Fruit fly (Drosophila melanogaster) whole organism, embryonic: ENCODE data around the gene Syx8.
A peak's percentile ranks its signal among the peaks of the same experiment; 100 is the strongest.

Experiments used
- Ada2b ChIP-seq: fragments of 200-800 bp; sonication (Bioruptor generic); IDR thresholded peaks from 2 replicates; pipeline ENCODE4 v1.3.6; 2022; ENCODE audit warnings: missing biosample characterization, missing genetic modification characterization
- Atf-2 ChIP-seq: fragments of 200-800 bp; sonication (Bioruptor generic); optimal IDR thresholded peaks from 2 replicates; lab custom pipeline; 2016; ENCODE audit warnings: missing biosample characterization, missing genetic modification characterization
- Atf3 ChIP-seq: fragments of 200-800 bp; sonication (Bioruptor generic); optimal IDR thresholded peaks from 3 replicates; lab custom pipeline; 2016; ENCODE audit warnings: missing biosample characterization, missing genetic modification characterization
- CG11696 ChIP-seq: fragments of 200-800 bp; sonication (Bioruptor generic); IDR thresholded peaks from 2 replicates; pipeline ENCODE4 v1.3.6; 2022; ENCODE audit warnings: missing biosample characterization, missing genetic modification characterization
- CG12104 ChIP-seq: fragments of 200-800 bp; sonication (Bioruptor generic); optimal IDR thresholded peaks from 3 replicates; lab custom pipeline; 2016; ENCODE audit warnings: missing biosample characterization, missing genetic modification characterization
- CG13894 ChIP-seq: fragments of 200-800 bp; sonication (Bioruptor generic); optimal IDR thresholded peaks from 3 replicates; lab custom pipeline; 2018; ENCODE audit warnings: missing biosample characterization, mild to moderate bottlenecking, missing genetic modification characterization, moderate library complexity
- CG15269 ChIP-seq: fragments of 200-800 bp; sonication (Bioruptor generic); optimal IDR thresholded peaks from 2 replicates; lab custom pipeline; 2018; ENCODE audit warnings: missing biosample characterization, mild to moderate bottlenecking, missing genetic modification characterization, moderate library complexity
- CG16779 ChIP-seq: fragments of 200-800 bp; sonication (Bioruptor generic); IDR thresholded peaks from 2 replicates; pipeline ENCODE4 v1.3.6; 2022; ENCODE audit warnings: missing biosample characterization, missing genetic modification characterization
- CG16863 ChIP-seq: fragments of 200-800 bp; sonication (Bioruptor generic); optimal IDR thresholded peaks from 3 replicates; lab custom pipeline; 2016; ENCODE audit warnings: missing biosample characterization, missing genetic modification characterization
- CG17385 ChIP-seq: fragments of 200-800 bp; sonication (Bioruptor generic); optimal IDR thresholded peaks from 3 replicates; lab custom pipeline; 2018; ENCODE audit warnings: missing biosample characterization, mild to moderate bottlenecking, missing genetic modification characterization
- CG2129 ChIP-seq: fragments of 200-800 bp; sonication (Bioruptor generic); IDR thresholded peaks from 2 replicates; pipeline ENCODE4 v1.3.6; 2022; ENCODE audit warnings: missing biosample characterization, missing genetic modification characterization; ENCODE audit not compliant: partially characterized antibody
- CG2712 ChIP-seq: fragments of 200-800 bp; optimal IDR thresholded peaks from 3 replicates; lab custom pipeline; 2019; ENCODE audit warnings: missing biosample characterization, mild to moderate bottlenecking, missing genetic modification characterization, moderate library complexity
- CG30020 ChIP-seq: fragments of 200-800 bp; optimal IDR thresholded peaks from 2 replicates; lab custom pipeline; 2019; ENCODE audit warnings: missing biosample characterization, mild to moderate bottlenecking, missing genetic modification characterization, moderate library complexity
- CG30431 ChIP-seq: fragments of 200-800 bp; sonication (Bioruptor generic); optimal IDR thresholded peaks from 2 replicates; lab custom pipeline; 2017; ENCODE audit warnings: missing biosample characterization, missing genetic modification characterization
- CG31388 ChIP-seq: fragments of 200-800 bp; sonication (Bioruptor generic); optimal IDR thresholded peaks from 2 replicates; lab custom pipeline; 2016; ENCODE audit warnings: missing biosample characterization, missing genetic modification characterization
- CG32767 ChIP-seq: fragments of 200-800 bp; sonication (Bioruptor generic); IDR thresholded peaks from 2 replicates; pipeline ENCODE4 v1.3.6; 2022; ENCODE audit warnings: missing biosample characterization, missing genetic modification characterization
- CG3407 ChIP-seq: fragments of 200-800 bp; sonication (Bioruptor generic); optimal IDR thresholded peaks from 2 replicates; lab custom pipeline; 2018; ENCODE audit warnings: missing biosample characterization, mild to moderate bottlenecking, missing genetic modification characterization
- CG34422 ChIP-seq: fragments of 200-800 bp; sonication (Bioruptor generic); IDR thresholded peaks from 3 replicates; pipeline ENCODE4 v1.3.6; 2022; ENCODE audit warnings: missing biosample characterization, missing genetic modification characterization
- CG6175 ChIP-seq: fragments of 200-800 bp; sonication (Bioruptor generic); IDR thresholded peaks from 3 replicates; pipeline ENCODE4 v1.3.6; 2022; ENCODE audit warnings: missing biosample characterization, missing genetic modification characterization
- CG7786 ChIP-seq: fragments of 200-800 bp; sonication (Bioruptor generic); optimal IDR thresholded peaks from 2 replicates; lab custom pipeline; 2016; ENCODE audit warnings: missing biosample characterization, missing genetic modification characterization
- CG8281 ChIP-seq: fragments of 200-800 bp; sonication (Bioruptor generic); optimal IDR thresholded peaks from 2 replicates; lab custom pipeline; 2018; ENCODE audit warnings: missing biosample characterization, mild to moderate bottlenecking, missing genetic modification characterization, moderate library complexity
- CG8359 ChIP-seq: fragments of 200-800 bp; sonication (Bioruptor generic); optimal IDR thresholded peaks from 2 replicates; lab custom pipeline; 2017; ENCODE audit warnings: missing biosample characterization, mild to moderate bottlenecking, missing genetic modification characterization, borderline replicate concordance
- CG8478 ChIP-seq: fragments of >200 bp; optimal IDR thresholded peaks from 2 replicates; lab custom pipeline; 2018
- HLH54F ChIP-seq: fragments of 200-800 bp; sonication (Bioruptor generic); optimal IDR thresholded peaks from 3 replicates; lab custom pipeline; 2016; ENCODE audit warnings: missing biosample characterization, missing genetic modification characterization
- HmgD ChIP-seq: fragments of 200-800 bp; sonication (Bioruptor generic); optimal IDR thresholded peaks from 3 replicates; lab custom pipeline; 2016; ENCODE audit warnings: missing biosample characterization, missing genetic modification characterization
- Kr ChIP-seq: fragments of 200-800 bp; sonication (Bioruptor generic); optimal IDR thresholded peaks from 2 replicates; lab custom pipeline; 2017; ENCODE audit warnings: missing biosample characterization, mild to moderate bottlenecking, missing genetic modification characterization
- Meics ChIP-seq: fragments of 200-800 bp; sonication (Bioruptor generic); optimal IDR thresholded peaks from 2 replicates; lab custom pipeline; 2017; ENCODE audit warnings: missing biosample characterization, mild to moderate bottlenecking, missing genetic modification characterization
- Oaz ChIP-seq: fragments of 200-800 bp; sonication (Bioruptor generic); IDR thresholded peaks from 2 replicates; pipeline ENCODE4 v1.3.6; 2022; ENCODE audit warnings: missing biosample characterization, missing genetic modification characterization
- Pdp1 ChIP-seq, 2 experiments: fragments of 200-800 bp; sonication (Bioruptor generic); optimal IDR thresholded peaks; 3 replicates each; lab custom pipeline; 2016; ENCODE audit warnings: missing biosample characterization in 2 of 2, missing genetic modification characterization in 2 of 2, mild to moderate bottlenecking in 1 of 2, moderate library complexity in 1 of 2
- Poxn ChIP-seq: fragments of 200-800 bp; sonication (Bioruptor generic); IDR thresholded peaks from 2 replicates; pipeline ENCODE4 v1.3.6; 2022; ENCODE audit warnings: missing biosample characterization, missing genetic modification characterization
- Trl ChIP-seq, 3 experiments: fragments of >200 bp in 2 of 3; fragments of 200-800 bp in 1 of 3; sonication (Bioruptor generic) in 1 of 3; optimal IDR thresholded peaks; 2 replicates in 1 of 3; 3 replicates in 2 of 3; lab custom pipeline; 2016 to 2017; ENCODE audit warnings: missing biosample characterization in 1 of 3, missing genetic modification characterization in 1 of 3
- ato ChIP-seq: fragments of 200-800 bp; sonication (Bioruptor generic); IDR thresholded peaks from 2 replicates; pipeline ENCODE4 v1.3.6; 2022; ENCODE audit warnings: missing biosample characterization, missing genetic modification characterization; ENCODE audit not compliant: partially characterized antibody
- az2 ChIP-seq: fragments of 200-800 bp; sonication (Bioruptor generic); optimal IDR thresholded peaks from 3 replicates; lab custom pipeline; 2016; ENCODE audit warnings: missing biosample characterization, missing genetic modification characterization
- crc ChIP-seq: fragments of 200-800 bp; sonication (Bioruptor generic); optimal IDR thresholded peaks from 2 replicates; lab custom pipeline; 2016; ENCODE audit warnings: missing biosample characterization, missing genetic modification characterization
- dm ChIP-seq: fragments of 200-800 bp; sonication (Bioruptor generic); optimal IDR thresholded peaks from 3 replicates; lab custom pipeline; 2016; ENCODE audit warnings: missing biosample characterization, missing genetic modification characterization
- dpn ChIP-seq, 2 experiments: fragments of 200-800 bp; sonication (Bioruptor generic); optimal IDR thresholded peaks; 3 replicates each; lab custom pipeline; 2016; ENCODE audit warnings: missing biosample characterization in 2 of 2, missing genetic modification characterization in 2 of 2
- emc ChIP-seq: fragments of 200-800 bp; sonication (Bioruptor generic); optimal IDR thresholded peaks from 2 replicates; lab custom pipeline; 2016; ENCODE audit warnings: missing biosample characterization, missing genetic modification characterization
- en ChIP-seq: fragments of 200-800 bp; sonication (Bioruptor generic); optimal IDR thresholded peaks from 2 replicates; lab custom pipeline; 2016; ENCODE audit warnings: missing biosample characterization, missing genetic modification characterization
- gcm ChIP-seq: fragments of 200-800 bp; sonication (Bioruptor generic); optimal IDR thresholded peaks from 2 replicates; lab custom pipeline; 2019; ENCODE audit warnings: missing biosample characterization, mild to moderate bottlenecking, missing genetic modification characterization, moderate library complexity
- gsb-n ChIP-seq: fragments of 200-800 bp; sonication (Bioruptor generic); optimal IDR thresholded peaks from 3 replicates; lab custom pipeline; 2018; ENCODE audit warnings: missing biosample characterization, mild to moderate bottlenecking, missing genetic modification characterization
- hkb ChIP-seq, 2 experiments: fragments of 200-800 bp in 1 of 2; fragments of >200 bp in 1 of 2; sonication (Bioruptor generic) in 1 of 2; IDR thresholded peaks in 1 of 2; optimal IDR thresholded peaks in 1 of 2; 2 replicates each; pipeline versions ENCODE4 v1.3.6 to Lab custom; 2017 to 2022; ENCODE audit warnings: missing biosample characterization in 1 of 2, missing genetic modification characterization in 1 of 2
- lilli ChIP-seq: fragments of 200-800 bp; sonication (Bioruptor generic); optimal IDR thresholded peaks from 3 replicates; lab custom pipeline; 2016; ENCODE audit warnings: missing biosample characterization, missing genetic modification characterization
- pfk ChIP-seq: fragments of 200-800 bp; sonication (Bioruptor generic); optimal IDR thresholded peaks from 2 replicates; lab custom pipeline; 2018; ENCODE audit warnings: missing biosample characterization, mild to moderate bottlenecking, missing genetic modification characterization, moderate library complexity
- ro ChIP-seq: fragments of 200-800 bp; sonication (Bioruptor generic); IDR thresholded peaks from 2 replicates; pipeline ENCODE4 v1.3.6; 2022; ENCODE audit warnings: missing biosample characterization, missing genetic modification characterization
- row ChIP-seq: fragments of 200-800 bp; sonication (Bioruptor generic); IDR thresholded peaks from 3 replicates; pipeline ENCODE4 v1.3.6; 2022; ENCODE audit warnings: missing biosample characterization, missing genetic modification characterization
- sd ChIP-seq: fragments of 200-800 bp; sonication (Bioruptor generic); optimal IDR thresholded peaks from 3 replicates; lab custom pipeline; 2018; ENCODE audit warnings: missing biosample characterization, mild to moderate bottlenecking, missing genetic modification characterization, moderate library complexity
- sna ChIP-seq: fragments of 200-800 bp; sonication (Bioruptor generic); IDR thresholded peaks from 2 replicates; pipeline ENCODE4 v1.3.6; 2022; ENCODE audit warnings: missing biosample characterization, missing genetic modification characterization; ENCODE audit not compliant: partially characterized antibody
- ssp ChIP-seq: fragments of 200-800 bp; sonication (Bioruptor generic); IDR thresholded peaks from 2 replicates; pipeline ENCODE4 v1.3.6; 2022; ENCODE audit warnings: missing biosample characterization, missing genetic modification characterization
- stc ChIP-seq: fragments of 200-800 bp; sonication (Bioruptor generic); IDR thresholded peaks from 2 replicates; pipeline ENCODE4 v1.3.6; 2022; ENCODE audit warnings: missing biosample characterization, missing genetic modification characterization
- tup ChIP-seq: fragments of 200-800 bp; sonication (Bioruptor generic); optimal IDR thresholded peaks from 2 replicates; lab custom pipeline; 2016; ENCODE audit warnings: missing biosample characterization, mild to moderate bottlenecking, missing genetic modification characterization, moderate library complexity
- wdn ChIP-seq: fragments of 200-800 bp; sonication (Bioruptor generic); IDR thresholded peaks from 2 replicates; pipeline ENCODE4 v1.3.6; 2022; ENCODE audit warnings: missing biosample characterization, missing genetic modification characterization

Syx8 gene

DNA sequence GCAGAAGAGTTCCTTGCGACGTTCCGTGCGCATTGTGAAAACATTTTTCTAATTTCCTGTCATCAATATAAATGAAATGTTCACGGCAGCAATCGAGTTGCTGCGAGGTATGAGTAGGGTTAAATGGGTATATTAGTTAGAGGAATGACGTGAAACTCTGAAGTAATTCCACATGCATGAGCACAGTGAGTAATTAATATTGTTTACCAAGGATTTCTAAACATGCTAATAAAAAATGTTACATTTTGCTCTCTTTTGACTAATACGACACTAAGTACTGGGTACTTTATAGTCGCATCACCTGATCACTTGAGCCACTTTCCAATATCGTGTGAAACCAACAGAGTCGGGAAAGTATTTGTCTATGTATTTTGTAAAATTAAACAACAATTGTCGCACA is 42.6 kb downstream of the Syx8 start (continued):
- TF ChIP-seq CG12104 (GFP tag; lab: Kevin White, UChicago) (no peak), Trl (optimal IDR thresholded peaks at IDR 0.05; lab: Kevin White, UChicago) (no peak), Trl (GFP tag; optimal IDR thresholded peaks at IDR 0.05; lab: Kevin White, UChicago) (peak; percentile 22), Poxn (GFP tag; lab: Robert Waterston, UW) (no peak), ssp (GFP tag; lab: Robert Waterston, UW) (no peak), sna (GFP tag; lab: Robert Waterston, UW) (no peak), Oaz (GFP tag; lab: Robert Waterston, UW) (peak; percentile 18; the same call in 1 of the 2 replicates), ato (no peak), CG16863 (GFP tag; lab: Kevin White, UChicago) (peak; percentile 48), dpn (GFP tag; optimal IDR thresholded peaks at IDR 0.05; lab: Kevin White, UChicago) (peak in 1 of 2 experiments; percentile 63), CG6175 (GFP tag; lab: Robert Waterston, UW) (no peak), en (GFP tag; lab: Kevin White, UChicago) (no peak), CG8359 (GFP tag; lab: Kevin White, UChicago) (no peak), row (GFP tag; lab: Robert Waterston, UW) (no peak), az2 (GFP tag; lab: Kevin White, UChicago) (peak; percentile 46), HmgD (no peak), CG16779 (GFP tag; lab: Robert Waterston, UW) (no peak), HLH54F (GFP tag; lab: Kevin White, UChicago) (no peak), Pdp1 (GFP tag; optimal IDR thresholded peaks at IDR 0.05; lab: Kevin White, UChicago) (peak in 1 of 2 experiments; percentile 28), CG30020 (tag; lab: Kevin White, UChicago) (no peak), dm (GFP tag; lab: Kevin White, UChicago) (no peak), Meics (GFP tag; lab: Kevin White, UChicago) (peak; percentile 15), tup (GFP tag; lab: Kevin White, UChicago) (no peak), Ada2b (0 out of 2 replicates have a peak, but pooled peaks have one; percentile 18), lilli (GFP tag; lab: Kevin White, UChicago) (peak; percentile 47), hkb (optimal IDR thresholded peaks at IDR 0.05; lab: Kevin White, UChicago) (no peak), hkb (GFP tag; IDR thresholded peaks at IDR 0.05; lab: Robert Waterston, UW) (no peak), CG2129 (GFP tag; lab: Robert Waterston, UW) (no peak), CG3407 (GFP tag; lab: Kevin White, UChicago) (peak; percentile 15), CG17385 (GFP tag; lab: Kevin White, UChicago) (peak; percentile 18), stc (GFP tag; lab: Robert Waterston, UW) (no peak), CG8478 (lab: Kevin White, UChicago) (no peak), CG30431 (GFP tag; lab: Kevin White, UChicago) (no peak), Atf-2 (GFP tag; lab: Kevin White, UChicago) (peak; percentile 16), pfk (no peak), gcm (GFP tag; lab: Kevin White, UChicago) (no peak), CG34422 (GFP tag; lab: Robert Waterston, UW) (no peak), wdn (GFP tag; lab: Robert Waterston, UW) (no peak), CG31388 (GFP tag; lab: Kevin White, UChicago) (no peak), CG11696 (GFP tag; lab: Robert Waterston, UW) (no peak), ro (GFP tag; lab: Robert Waterston, UW) (no peak), crc (GFP tag; lab: Kevin White, UChicago) (no peak), CG13894 (tag; lab: Kevin White, UChicago) (no peak), Kr (GFP tag; lab: Kevin White, UChicago) (no peak), gsb-n (tag; lab: Kevin White, UChicago) (no peak), CG7786 (peak; percentile 15), CG15269 (tag; lab: Kevin White, UChicago) (peak; percentile 24), Atf3 (peak; percentile 7), emc (no peak), CG8281 (tag; lab: Kevin White, UChicago) (no peak), CG32767 (GFP tag; lab: Robert Waterston, UW) (no peak), CG2712 (tag; lab: Kevin White, UChicago) (no peak), sd (tag; lab: Kevin White, UChicago) (no peak)
